Fruit fly (Drosophila melanogaster): ENCODE results near the gene CG31460.

CG31460 gene

dm6 chr3R:8562484-8562886 lies at the start of gene CG31460, which contains the start of gene mRpS18A:
CG31460 (plus strand) TSS chr3R:8562673.
mRpS18A (minus strand) TSS chr3R:8562593.
- TF ChIP-seq ey (GFP tag; optimal IDR thresholded peaks at IDR 0.05) (peak; percentile 9), fru (GFP tag; optimal IDR thresholded peaks at IDR 0.05) (peak; percentile 89), h (GFP tag; optimal IDR thresholded peaks at IDR 0.05) (peak; percentile 13), Hnf4 (GFP tag; optimal IDR thresholded peaks at IDR 0.05) (no peak), Jra (GFP tag; optimal IDR thresholded peaks at IDR 0.05) (peak; percentile 7), foxo (GFP tag; optimal IDR thresholded peaks at IDR 0.05) (peak in 1 of 2 experiments; percentile 20)

DNA sequence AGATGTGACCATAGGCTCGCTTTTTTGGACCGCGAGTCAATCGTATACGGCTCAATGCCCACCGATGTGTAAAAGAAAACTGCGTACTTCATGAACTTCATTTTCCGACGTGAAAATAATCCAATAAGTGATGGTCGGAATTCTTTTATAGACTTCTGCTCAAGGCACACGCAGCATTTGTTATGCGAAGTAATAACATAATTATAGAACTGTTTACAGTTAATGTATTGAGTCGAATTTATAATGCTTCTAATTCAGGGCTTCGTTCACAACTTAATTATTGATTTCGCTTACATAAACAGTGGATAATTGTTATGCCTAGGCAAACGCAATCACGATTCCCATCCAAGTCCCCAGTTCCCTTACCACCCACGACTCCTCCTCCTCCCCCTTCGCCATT lies 49.6 kb upstream of the CG31460 start, which contains the start of gene Or85c:
Gene Or85c (minus strand): TSS at position 101 of the 400 bp plus-strand sequence.
- TF ChIP-seq Abd-B (GFP tag; optimal IDR thresholded peaks at IDR 0.05) (no peak), h (GFP tag; optimal IDR thresholded peaks at IDR 0.05) (no peak), Dfd (GFP tag; optimal IDR thresholded peaks at IDR 0.05) (no peak), CG32264 (GFP tag; optimal IDR thresholded peaks at IDR 0.05) (no peak), sage (GFP tag; optimal IDR thresholded peaks at IDR 0.05) (no peak), jim (GFP tag; optimal IDR thresholded peaks at IDR 0.05) (no peak), Dif (GFP tag; optimal IDR thresholded peaks at IDR 0.05; ENCODE audit: partially characterized antibody) (no peak), Sp1 (GFP tag; optimal IDR thresholded peaks at IDR 0.05) (no peak), Jra (GFP tag; optimal IDR thresholded peaks at IDR 0.05) (no peak), brk (GFP tag; optimal IDR thresholded peaks at IDR 0.05) (no peak), psq (GFP tag; optimal IDR thresholded peaks at IDR 0.05) (no peak), dmrt93B (GFP tag; optimal IDR thresholded peaks at IDR 0.05) (no peak), dl (GFP tag; optimal IDR thresholded peaks at IDR 0.05; ENCODE audit: insufficient read depth in 1 of 2, partially characterized antibody in 2 of 2) (no peak), Hnf4 (GFP tag; optimal IDR thresholded peaks at IDR 0.05) (no peak), CG9705 (GFP tag; optimal IDR thresholded peaks at IDR 0.05) (no peak), dsf (GFP tag; optimal IDR thresholded peaks at IDR 0.05; ENCODE audit: borderline replicate concordance) (no peak), br (GFP tag; optimal IDR thresholded peaks at IDR 0.05) (no peak), HLH106 (tag; optimal IDR thresholded peaks at IDR 0.05) (no peak), N (GFP tag; optimal IDR thresholded peaks at IDR 0.05) (no peak), Hr83 (GFP tag; optimal IDR thresholded peaks at IDR 0.05; ENCODE audit: poor library complexity, severe bottlenecking) (no peak)

dm6 chr3R:8517752-8518185 lies 44.7 kb upstream of the CG31460 start, which contains the start of gene CG11737:
CG11737 (plus strand) TSS chr3R:8517868.
- TF ChIP-seq dl (GFP tag; optimal IDR thresholded peaks at IDR 0.05; ENCODE audit: insufficient read depth in 1 of 2, partially characterized antibody in 2 of 2) (peak; percentile 42 to 59), Rel (GFP tag; optimal IDR thresholded peaks at IDR 0.05) (no peak), Rel (tag; optimal IDR thresholded peaks at IDR 0.05) (peak; percentile 63), woc (GFP tag; optimal IDR thresholded peaks at IDR 0.05) (no peak), Hnf4 (GFP tag; optimal IDR thresholded peaks at IDR 0.05) (peak; percentile 47), Dif (GFP tag; optimal IDR thresholded peaks at IDR 0.05; ENCODE audit: partially characterized antibody) (peak; percentile 77), Vsx2 (GFP tag; optimal IDR thresholded peaks at IDR 0.05; ENCODE audit: partially characterized antibody) (peak; percentile 43), fru (GFP tag; optimal IDR thresholded peaks at IDR 0.05) (no peak)

DNA sequence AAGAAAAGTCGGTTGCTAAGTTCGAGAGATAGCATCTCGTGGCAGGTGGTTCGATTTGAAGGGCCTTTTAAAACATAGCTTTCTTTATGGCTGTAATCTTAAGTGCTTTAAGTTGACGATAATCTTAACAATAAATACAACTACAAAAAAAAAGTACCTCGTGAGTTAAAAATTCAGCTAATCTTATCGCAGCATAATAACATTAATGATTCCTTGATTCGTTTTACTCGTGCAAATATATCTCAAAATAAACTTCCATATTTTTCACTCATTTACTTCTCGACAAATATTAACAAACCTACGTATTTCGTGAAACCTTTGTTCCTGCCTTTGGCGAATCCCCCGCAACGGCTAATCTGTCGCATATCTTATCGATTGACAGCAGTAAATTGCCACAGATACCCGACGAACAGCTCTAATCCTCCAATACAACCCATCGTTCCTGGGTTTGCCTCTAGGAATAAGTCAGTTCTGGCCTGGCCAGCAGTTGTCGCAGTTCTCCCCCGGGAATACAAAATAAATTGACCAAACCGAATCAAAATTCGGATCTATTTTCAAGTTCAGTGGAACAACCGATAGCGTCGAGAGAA lies 43.8 kb upstream of the CG31460 start:
- TF ChIP-seq Hnf4 (GFP tag; optimal IDR thresholded peaks at IDR 0.05) (peak; percentile 48), h (GFP tag; optimal IDR thresholded peaks at IDR 0.05) (peak; percentile 7), Rel (GFP tag; optimal IDR thresholded peaks at IDR 0.05) (no peak), Rel (tag; optimal IDR thresholded peaks at IDR 0.05) (peak; percentile 82), br (GFP tag; optimal IDR thresholded peaks at IDR 0.05) (peak; percentile 41), Hr83 (GFP tag; optimal IDR thresholded peaks at IDR 0.05; ENCODE audit: poor library complexity, severe bottlenecking) (no peak), Sp1 (GFP tag; optimal IDR thresholded peaks at IDR 0.05) (peak; percentile 9)

- TF ChIP-seq ey (GFP tag; optimal IDR thresholded peaks at IDR 0.05) (no peak), brk (GFP tag; optimal IDR thresholded peaks at IDR 0.05) (no peak), Rel (GFP tag; optimal IDR thresholded peaks at IDR 0.05) (no peak), Rel (tag; optimal IDR thresholded peaks at IDR 0.05) (no peak), Sp1 (GFP tag; optimal IDR thresholded peaks at IDR 0.05) (no peak), Abd-B (GFP tag; optimal IDR thresholded peaks at IDR 0.05) (no peak), dmrt93B (GFP tag; optimal IDR thresholded peaks at IDR 0.05) (no peak), foxo (GFP tag; optimal IDR thresholded peaks at IDR 0.05) (no peak), CG9705 (GFP tag; optimal IDR thresholded peaks at IDR 0.05) (no peak), HLH106 (tag; optimal IDR thresholded peaks at IDR 0.05) (no peak), GATAd (GFP tag; optimal IDR thresholded peaks at IDR 0.05) (no peak), Myc (optimal IDR thresholded peaks at IDR 0.05) (no peak), N (GFP tag; optimal IDR thresholded peaks at IDR 0.05) (no peak), dl (GFP tag; optimal IDR thresholded peaks at IDR 0.05; ENCODE audit: insufficient read depth in 1 of 2, partially characterized antibody in 2 of 2) (no peak), h (GFP tag; optimal IDR thresholded peaks at IDR 0.05) (no peak), br (GFP tag; optimal IDR thresholded peaks at IDR 0.05) (no peak), woc (GFP tag; optimal IDR thresholded peaks at IDR 0.05) (no peak), pan (optimal IDR thresholded peaks at IDR 0.05) (no peak), CG32264 (GFP tag; optimal IDR thresholded peaks at IDR 0.05) (no peak), Hnf4 (GFP tag; optimal IDR thresholded peaks at IDR 0.05) (no peak)
These were observed 43.3 kb upstream of the CG31460 start for dm6 chr3R:8519157-8519556.

All from whole organism, wandering third instar larva.